Worm (Caenorhabditis elegans): Measurements from ENCODE around the gene T01G1.4.

T01G1.4 gene

DNA sequence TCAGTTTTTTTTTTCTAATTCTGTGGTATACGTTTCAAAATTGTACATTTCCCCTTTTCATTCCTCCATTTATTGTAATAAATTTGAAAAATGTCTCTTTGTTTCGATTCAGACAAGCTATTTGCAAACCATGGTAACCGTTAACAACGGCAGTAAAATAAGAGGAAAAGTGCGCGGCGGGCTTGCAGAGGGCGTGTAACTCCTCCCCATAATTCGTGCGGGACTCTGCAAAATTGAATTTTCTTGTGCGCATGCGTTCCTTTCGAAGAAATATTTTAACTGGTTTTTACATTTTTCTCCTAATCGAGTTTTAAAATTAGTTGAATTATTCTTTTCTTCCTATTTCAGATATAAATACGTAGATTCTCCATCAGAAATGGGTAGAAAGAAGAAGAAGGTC lies 50.7 kb downstream of the T01G1.4 start, which contains the start of gene znf-207 (continued):
- no peak for TF ChIP-seq mec-3 (tag; optimal IDR thresholded peaks at IDR 0.05; ENCODE audit: borderline replicate concordance)
- TF ChIP-seq nhr-232 (tag; optimal IDR thresholded peaks at IDR 0.05), result peak; percentile 45
- TF ChIP-seq K02D7.2 (tag; optimal IDR thresholded peaks at IDR 0.05), result no peak
- no peak for TF ChIP-seq fkh-10 (GFP tag; optimal IDR thresholded peaks at IDR 0.05)
- no peak for TF ChIP-seq npax-4 (tag; optimal IDR thresholded peaks at IDR 0.05)
- TF ChIP-seq fax-1 (tag; optimal IDR thresholded peaks at IDR 0.05), result peak; percentile 54
- no peak for TF ChIP-seq hlh-6 (tag; optimal IDR thresholded peaks at IDR 0.05)
- peak; percentile 29 for TF ChIP-seq sox-4 (tag; optimal IDR thresholded peaks at IDR 0.05)
- TF ChIP-seq zip-5 (tag; optimal IDR thresholded peaks at IDR 0.05), result peak; percentile 42
- peak; percentile 18 for TF ChIP-seq lin-11 (tag; optimal IDR thresholded peaks at IDR 0.05)
- TF ChIP-seq unc-86 (tag; optimal IDR thresholded peaks at IDR 0.05), result no peak
- TF ChIP-seq rnt-1 (tag; optimal IDR thresholded peaks at IDR 0.05), result no peak
- TF ChIP-seq pax-1 (tag; optimal IDR thresholded peaks at IDR 0.05), result no peak
- no peak for TF ChIP-seq pros-1 (tag; optimal IDR thresholded peaks at IDR 0.05)
- TF ChIP-seq syd-9 (tag; optimal IDR thresholded peaks at IDR 0.05), result peak; percentile 31
- no peak for TF ChIP-seq ceh-48 (tag; optimal IDR thresholded peaks at IDR 0.05)
- peak; percentile 33 for TF ChIP-seq che-1 (tag; optimal IDR thresholded peaks at IDR 0.05)
- peak; percentile 8 for TF ChIP-seq ahr-1 (tag; optimal IDR thresholded peaks at IDR 0.05)
- TF ChIP-seq hlh-15 (tag; optimal IDR thresholded peaks at IDR 0.05), result peak; percentile 12
- TF ChIP-seq tbx-2 (tag; optimal IDR thresholded peaks at IDR 0.05), result peak; percentile 78
- TF ChIP-seq gmeb-2 (tag; optimal IDR thresholded peaks at IDR 0.05), result peak; percentile 19
- peak; percentile 4 for TF ChIP-seq tbx-7 (tag; optimal IDR thresholded peaks at IDR 0.05)
- TF ChIP-seq ttx-3 (tag; optimal IDR thresholded peaks at IDR 0.05), result peak; percentile 23
- TF ChIP-seq ceh-45 (GFP tag; IDR thresholded peaks at IDR 0.05), result no peak
- TF ChIP-seq C38D4.7 (GFP tag; optimal IDR thresholded peaks at IDR 0.05), result peak; percentile 28
- TF ChIP-seq hlh-8 (tag; optimal IDR thresholded peaks at IDR 0.05), result no peak
- TF ChIP-seq madf-2 (tag; optimal IDR thresholded peaks at IDR 0.05), result peak; percentile 36
- TF ChIP-seq ceh-2 (tag; optimal IDR thresholded peaks at IDR 0.05), result peak; percentile 69
- TF ChIP-seq ztf-16 (tag; optimal IDR thresholded peaks at IDR 0.05), result no peak
- no peak for TF ChIP-seq hlh-30 (tag; optimal IDR thresholded peaks at IDR 0.05; ENCODE audit: insufficient read depth)
- peak; percentile 63 for TF ChIP-seq fkh-6 (tag; optimal IDR thresholded peaks at IDR 0.05)
- TF ChIP-seq pag-3 (tag; optimal IDR thresholded peaks at IDR 0.05; ENCODE audit: borderline replicate concordance), result no peak
- TF ChIP-seq T23F11.4 (GFP tag; optimal IDR thresholded peaks at IDR 0.05), result no peak
- TF ChIP-seq ceh-14 (tag; optimal IDR thresholded peaks at IDR 0.05), result peak; percentile 90
- TF ChIP-seq pat-9 (tag; optimal IDR thresholded peaks at IDR 0.05), result peak; percentile 3
- TF ChIP-seq ceh-24 (tag; optimal IDR thresholded peaks at IDR 0.05), result no peak
- TF ChIP-seq pqm-1 (tag; optimal IDR thresholded peaks at IDR 0.05), result no peak
- no peak for TF ChIP-seq elt-4 (tag; optimal IDR thresholded peaks at IDR 0.05)
- TF ChIP-seq ceh-22 (tag; optimal IDR thresholded peaks at IDR 0.05), result no peak
- TF ChIP-seq ceh-6 (GFP tag; optimal IDR thresholded peaks at IDR 0.05), result peak; percentile 31
- TF ChIP-seq elt-2 (tag; optimal IDR thresholded peaks at IDR 0.05), result peak; percentile 78
- TF ChIP-seq F13H6.1 (tag; optimal IDR thresholded peaks at IDR 0.05), result peak; percentile 45
- no peak for TF ChIP-seq unc-3 (GFP tag; conservative IDR thresholded peaks at IDR 0.05)
- peak; percentile 65 for TF ChIP-seq unc-3 (tag; optimal IDR thresholded peaks at IDR 0.05)
- peak; percentile 59 for TF ChIP-seq ceh-34 (tag; optimal IDR thresholded peaks at IDR 0.05)
